Fruit fly (Drosophila melanogaster) whole organism, wandering third instar larva: ENCODE results near the gene nonA.

Source experiments
- Abd-B ChIP-seq: fragments of >200 bp; optimal IDR thresholded peaks from 2 replicates; lab custom pipeline; 2017; ENCODE audit warnings: missing biosample characterization, missing genetic modification characterization
- CG32264 ChIP-seq: fragments of 200-800 bp; sonication (Bioruptor generic); optimal IDR thresholded peaks from 2 replicates; lab custom pipeline; 2016; ENCODE audit warnings: missing biosample characterization, missing genetic modification characterization
- CG9705 ChIP-seq: fragments of 200-800 bp; sonication (Bioruptor generic); optimal IDR thresholded peaks from 2 replicates; lab custom pipeline; 2018; ENCODE audit warnings: missing biosample characterization, mild to moderate bottlenecking, missing genetic modification characterization
- CrebA ChIP-seq: fragments of 200-800 bp; sonication (Bioruptor generic); optimal IDR thresholded peaks from 2 replicates; lab custom pipeline; 2016; ENCODE audit warnings: missing biosample characterization, mild to moderate bottlenecking, missing genetic modification characterization, borderline replicate concordance
- Dfd ChIP-seq: fragments of >200 bp; optimal IDR thresholded peaks from 2 replicates; lab custom pipeline; 2017; ENCODE audit warnings: missing biosample characterization, missing genetic modification characterization
- Dif ChIP-seq: fragments of 200-275, 200-300 bp; sonication (Bioruptor generic); optimal IDR thresholded peaks from 2 replicates; lab custom pipeline; 2018; ENCODE audit warnings: missing biosample characterization, missing genetic modification characterization; ENCODE audit not compliant: partially characterized antibody
- GATAd ChIP-seq: sonication (Bioruptor generic); optimal IDR thresholded peaks from 2 replicates; lab custom pipeline; 2016; ENCODE audit warnings: missing biosample characterization, missing genetic modification characterization
- HLH106 ChIP-seq: fragments of 200-800 bp; optimal IDR thresholded peaks from 3 replicates; lab custom pipeline; 2019; ENCODE audit warnings: missing biosample characterization, mild to moderate bottlenecking, missing genetic modification characterization, moderate library complexity
- Hnf4 ChIP-seq: fragments of 200-800 bp; sonication (Bioruptor generic); optimal IDR thresholded peaks from 2 replicates; lab custom pipeline; 2016; ENCODE audit warnings: missing biosample characterization, mild to moderate bottlenecking, missing genetic modification characterization
- Hr78 ChIP-seq: fragments of >200 bp; optimal IDR thresholded peaks from 2 replicates; lab custom pipeline; 2017; ENCODE audit warnings: missing biosample characterization, missing genetic modification characterization
- Hr83 ChIP-seq: fragments of 200-300 bp; sonication (Bioruptor generic); optimal IDR thresholded peaks from 2 replicates; lab custom pipeline; 2016; ENCODE audit warnings: missing biosample characterization, mild to moderate bottlenecking, missing genetic modification characterization, moderate library complexity; ENCODE audit not compliant: poor library complexity, severe bottlenecking
- Jra ChIP-seq: sonication (Bioruptor generic); optimal IDR thresholded peaks from 2 replicates; lab custom pipeline; 2016; ENCODE audit warnings: missing biosample characterization, missing genetic modification characterization
- Mio ChIP-seq: sonication (Bioruptor generic); optimal IDR thresholded peaks from 2 replicates; lab custom pipeline; 2016; ENCODE audit warnings: missing biosample characterization, missing genetic modification characterization
- Myc ChIP-seq: fragments of >200 bp; optimal IDR thresholded peaks from 2 replicates; lab custom pipeline; 2017
- N ChIP-seq: fragments of >200 bp; optimal IDR thresholded peaks from 2 replicates; lab custom pipeline; 2018; ENCODE audit warnings: missing biosample characterization, missing external identifiers, missing genetic modification characterization
- OdsH ChIP-seq: fragments of 200-800 bp; sonication (Bioruptor generic); optimal IDR thresholded peaks from 2 replicates; lab custom pipeline; 2016; ENCODE audit warnings: missing biosample characterization, mild to moderate bottlenecking, missing genetic modification characterization
- Rel ChIP-seq, 2 experiments: fragments of 200-800 bp; sonication (Bioruptor generic) in 1 of 2; optimal IDR thresholded peaks; 2 replicates in 1 of 2; 3 replicates in 1 of 2; lab custom pipeline; 2016 to 2019; ENCODE audit warnings: mild to moderate bottlenecking in 2 of 2, missing biosample characterization in 2 of 2, missing genetic modification characterization in 2 of 2, moderate library complexity in 1 of 2
- Sp1 ChIP-seq: fragments of 200-800 bp; sonication (Bioruptor generic); optimal IDR thresholded peaks from 3 replicates; lab custom pipeline; 2019; ENCODE audit warnings: missing biosample characterization, mild to moderate bottlenecking, missing genetic modification characterization, moderate library complexity
- Vsx2 ChIP-seq: fragments of 200-300, 225-300 bp; sonication (Bioruptor generic); optimal IDR thresholded peaks from 2 replicates; lab custom pipeline; 2018; ENCODE audit warnings: missing biosample characterization, missing genetic modification characterization; ENCODE audit not compliant: partially characterized antibody
- br ChIP-seq: fragments of 200-800 bp; sonication (Bioruptor generic); optimal IDR thresholded peaks from 2 replicates; lab custom pipeline; 2016; ENCODE audit warnings: missing biosample characterization, missing genetic modification characterization
- brk ChIP-seq: fragments of 200-800 bp; sonication (Bioruptor generic); optimal IDR thresholded peaks from 2 replicates; lab custom pipeline; 2016; ENCODE audit warnings: missing biosample characterization, mild to moderate bottlenecking, missing genetic modification characterization
- dl ChIP-seq, 2 experiments: fragments of 175-275, 200-275 bp in 1 of 2; fragments of 200-275 bp in 1 of 2; sonication (Bioruptor generic); optimal IDR thresholded peaks; lab custom pipeline; 2018; ENCODE audit warnings: mild to moderate bottlenecking in 2 of 2, missing biosample characterization in 2 of 2, missing genetic modification characterization in 2 of 2, moderate library complexity in 2 of 2; ENCODE audit not compliant: partially characterized antibody in 2 of 2, insufficient read depth in 1 of 2
- dmrt93B ChIP-seq: fragments of 200-800 bp; sonication (Bioruptor generic); optimal IDR thresholded peaks from 2 replicates; lab custom pipeline; 2018; ENCODE audit warnings: missing biosample characterization, mild to moderate bottlenecking, missing genetic modification characterization
- dsf ChIP-seq: sonication (Bioruptor generic); optimal IDR thresholded peaks from 2 replicates; lab custom pipeline; 2016; ENCODE audit warnings: missing biosample characterization, missing genetic modification characterization, borderline replicate concordance
- ey ChIP-seq: fragments of 200-800 bp; sonication (Bioruptor generic); optimal IDR thresholded peaks from 2 replicates; lab custom pipeline; 2016; ENCODE audit warnings: missing biosample characterization, missing genetic modification characterization
- foxo ChIP-seq, 2 experiments: fragments of 200-800 bp; sonication (Bioruptor generic); optimal IDR thresholded peaks; 2 replicates in 1 of 2; 3 replicates in 1 of 2; lab custom pipeline; 2016 to 2017; ENCODE audit warnings: missing biosample characterization in 2 of 2, missing genetic modification characterization in 2 of 2
- fru ChIP-seq: fragments of 200-800 bp; sonication (Bioruptor generic); optimal IDR thresholded peaks from 3 replicates; lab custom pipeline; 2016; ENCODE audit warnings: missing biosample characterization, mild to moderate bottlenecking, missing genetic modification characterization
- h ChIP-seq: fragments of 200-800 bp; sonication (Bioruptor generic); optimal IDR thresholded peaks from 3 replicates; lab custom pipeline; 2016; ENCODE audit warnings: missing biosample characterization, mild to moderate bottlenecking, missing genetic modification characterization
- jim ChIP-seq: fragments of 175-275, 200-325 bp; sonication (Bioruptor generic); optimal IDR thresholded peaks from 2 replicates; lab custom pipeline; 2016; ENCODE audit warnings: missing biosample characterization, mild to moderate bottlenecking, missing genetic modification characterization
- lola ChIP-seq: fragments of >200 bp; optimal IDR thresholded peaks from 2 replicates; lab custom pipeline; 2017; ENCODE audit warnings: missing biosample characterization, missing genetic modification characterization
- pan ChIP-seq: fragments of >200 bp; optimal IDR thresholded peaks from 2 replicates; lab custom pipeline; 2017
- psq ChIP-seq: fragments of 200-800 bp; sonication (Bioruptor generic); optimal IDR thresholded peaks from 3 replicates; lab custom pipeline; 2017; ENCODE audit warnings: missing biosample characterization, mild to moderate bottlenecking, missing genetic modification characterization, moderate library complexity
- rgr ChIP-seq: fragments of 200-800 bp; sonication (Bioruptor generic); optimal IDR thresholded peaks from 3 replicates; lab custom pipeline; 2016; ENCODE audit warnings: missing biosample characterization, mild to moderate bottlenecking, missing genetic modification characterization
- sage ChIP-seq: fragments of 200-800 bp; sonication (Bioruptor generic); optimal IDR thresholded peaks from 2 replicates; lab custom pipeline; 2016; ENCODE audit warnings: missing biosample characterization, mild to moderate bottlenecking, missing genetic modification characterization
- sv ChIP-seq: fragments of 200-800 bp; sonication (Bioruptor generic); optimal IDR thresholded peaks from 3 replicates; lab custom pipeline; 2016; ENCODE audit warnings: missing biosample characterization, missing genetic modification characterization
- tai ChIP-seq: sonication (Bioruptor generic); optimal IDR thresholded peaks from 2 replicates; lab custom pipeline; 2016; ENCODE audit warnings: missing biosample characterization, missing genetic modification characterization
- usp ChIP-seq: fragments of >200 bp; optimal IDR thresholded peaks from 2 replicates; lab custom pipeline; 2017; ENCODE audit warnings: missing biosample characterization, missing genetic modification characterization
- woc ChIP-seq: sonication (Bioruptor generic); optimal IDR thresholded peaks from 2 replicates; lab custom pipeline; 2016; ENCODE audit warnings: missing biosample characterization, mild to moderate bottlenecking, missing genetic modification characterization

Gene nonA

DNA sequence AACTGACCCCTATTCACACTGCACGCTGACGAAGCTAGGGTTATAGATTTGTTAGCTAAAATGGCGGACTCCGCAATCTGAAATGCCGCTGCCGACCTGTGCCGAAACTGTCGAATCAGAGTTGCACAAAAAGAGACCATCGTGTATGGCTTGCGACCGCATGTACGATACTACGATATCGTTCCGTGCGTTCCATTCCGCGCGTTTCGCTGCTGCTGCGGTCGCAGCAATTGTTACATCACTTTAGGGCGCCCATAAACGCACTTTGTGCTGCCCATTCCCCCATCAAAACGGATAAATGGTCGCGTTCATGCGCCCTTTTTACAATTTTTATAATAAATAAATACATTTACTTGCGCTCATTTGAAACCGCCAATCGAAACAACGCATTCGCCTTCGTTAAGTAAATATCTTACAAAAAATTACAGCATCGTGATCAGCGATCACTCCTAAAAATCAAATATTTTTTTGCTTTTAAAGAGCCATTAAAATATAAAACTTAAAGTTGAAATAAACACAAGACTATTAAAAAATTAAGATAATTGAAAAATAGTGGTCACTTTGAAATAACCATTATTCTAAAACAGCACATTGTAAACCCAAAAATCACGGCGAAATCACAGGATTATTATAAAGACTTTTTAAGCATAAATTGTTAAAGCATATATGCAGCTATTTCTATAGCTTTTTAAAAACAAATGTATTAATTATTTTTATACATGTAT is 41.0 kb upstream of the nonA start, which contains the start of gene Cyp1:
Gene Cyp1, minus strand, starts transcription at position 174 of the 725 bp plus-strand sequence.
- TF ChIP-seq Hr78 (GFP tag; lab: Kevin White, UChicago) (no peak), Myc (peak; percentile 10), CG32264 (no peak), usp (GFP tag; lab: Kevin White, UChicago) (no peak), lola (no peak), h (GFP tag; lab: Kevin White, UChicago) (peak; percentile 42), Hnf4 (GFP tag; lab: Kevin White, UChicago) (peak; percentile 50), N (GFP tag; lab: Kevin White, UChicago) (no peak), Vsx2 (GFP tag; lab: Kevin White, UChicago) (no peak), CG9705 (GFP tag; lab: Kevin White, UChicago) (no peak), HLH106 (tag; lab: Kevin White, UChicago) (no peak), Sp1 (GFP tag; lab: Kevin White, UChicago) (peak; percentile 39), GATAd (GFP tag; lab: Kevin White, UChicago) (no peak), OdsH (no peak), Hr83 (GFP tag; lab: Kevin White, UChicago) (peak; percentile 77), dsf (GFP tag; lab: Kevin White, UChicago) (no peak), fru (GFP tag; lab: Kevin White, UChicago) (no peak), foxo (GFP tag; optimal IDR thresholded peaks at IDR 0.05; lab: Kevin White, UChicago) (peak in 1 of 2 experiments; percentile 31), Dfd (no peak), jim (peak; percentile 57), Mio (GFP tag; lab: Kevin White, UChicago) (no peak), sage (GFP tag; lab: Kevin White, UChicago) (no peak), woc (peak; percentile 59), psq (GFP tag; lab: Kevin White, UChicago) (no peak), Dif (GFP tag; lab: Kevin White, UChicago) (peak; percentile 5), sv (GFP tag; lab: Kevin White, UChicago) (no peak), dmrt93B (no peak), br (GFP tag; lab: Kevin White, UChicago) (no peak), dl (GFP tag; optimal IDR thresholded peaks at IDR 0.05; lab: Kevin White, UChicago; ENCODE audit: insufficient read depth in 1 of 2, partially characterized antibody in 2 of 2) (no peak), Jra (no peak), brk (GFP tag; lab: Kevin White, UChicago) (no peak), ey (GFP tag; lab: Kevin White, UChicago) (no peak), CrebA (GFP tag; lab: Kevin White, UChicago) (no peak), Abd-B (GFP tag; lab: Kevin White, UChicago) (no peak), rgr (GFP tag; lab: Kevin White, UChicago) (peak; percentile 43), pan (lab: Kevin White, UChicago) (no peak), Rel (GFP tag; optimal IDR thresholded peaks at IDR 0.05; lab: Kevin White, UChicago) (peak; percentile 5), Rel (tag; optimal IDR thresholded peaks at IDR 0.05; lab: Kevin White, UChicago) (peak; percentile 8), tai (GFP tag; lab: Kevin White, UChicago) (no peak)
- TF ChIP-seq, all 38 proteins: peak for 11

DNA sequence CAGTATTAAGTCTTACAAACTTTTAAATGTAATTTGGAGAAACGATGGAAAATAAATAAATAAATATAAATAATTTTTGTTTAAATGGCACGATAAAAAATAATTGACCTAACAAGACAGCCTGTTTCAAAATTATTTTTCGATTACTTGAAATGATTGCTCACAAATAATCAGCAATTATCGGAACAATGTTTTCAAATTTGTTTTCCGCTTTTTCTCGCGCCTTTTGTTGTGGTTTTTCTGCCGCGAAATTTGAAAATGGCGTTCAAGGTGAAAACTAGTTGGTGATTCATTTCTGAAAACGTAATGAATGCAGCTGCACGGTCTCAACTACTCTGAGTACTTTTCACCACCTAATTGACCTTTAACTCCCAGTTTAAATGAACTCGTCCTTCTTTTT is 40.3 kb upstream of the nonA start:
- TF ChIP-seq Rel (GFP tag; optimal IDR thresholded peaks at IDR 0.05; lab: Kevin White, UChicago) (no peak), Rel (tag; optimal IDR thresholded peaks at IDR 0.05; lab: Kevin White, UChicago) (peak; percentile 38), Dif (GFP tag; lab: Kevin White, UChicago) (no peak)
- TF ChIP-seq, all 38 proteins: peak for 1
